Fruit fly (Drosophila melanogaster): Measurements from ENCODE around the gene Or85d.

Gene Or85d

dm6 chr3R:8552308-8552707 lies at the start of gene Or85d:
Gene Or85d (plus strand): TSS chr3R:8552608.
- TF ChIP-seq gcm (GFP tag; optimal IDR thresholded peaks at IDR 0.05): no peak

dm6 chr3R:8511258-8511657 lies 41.1 kb upstream of the Or85d start, which contains the start of gene Or85b:
Gene Or85b (minus strand): TSS chr3R:8511358.
- no peak for TF ChIP-seq seq (GFP tag; IDR thresholded peaks at IDR 0.05)
- no peak for TF ChIP-seq CG15514 (GFP tag; optimal IDR thresholded peaks at IDR 0.05)
- no peak for TF ChIP-seq chm (GFP tag; IDR thresholded peaks at IDR 0.05)
- no peak for TF ChIP-seq CG1602 (GFP tag; optimal IDR thresholded peaks at IDR 0.05)
- no peak for TF ChIP-seq Hey (tag; optimal IDR thresholded peaks at IDR 0.05)
- TF ChIP-seq chinmo (GFP tag; IDR thresholded peaks at IDR 0.05; ENCODE audit: partially characterized antibody): no peak
- TF ChIP-seq psq (GFP tag; optimal IDR thresholded peaks at IDR 0.05): no peak

- peak; percentile 10 for TF ChIP-seq Ets65A (GFP tag)
- no peak for TF ChIP-seq CG17612 (GFP tag; IDR thresholded peaks at IDR 0.05)
Observed at dm6 chr3R:8512922-8513321, 39.5 kb upstream of the Or85d start, which contains the start of gene Or85c. Gene Or85c (minus strand): TSS chr3R:8513022.

- TF ChIP-seq CG13624 (GFP tag; optimal IDR thresholded peaks at IDR 0.05) (peak; percentile 3), CG16779 (GFP tag; IDR thresholded peaks at IDR 0.05) (no peak), Doc3 (GFP tag; IDR thresholded peaks at IDR 0.05; ENCODE audit: partially characterized antibody) (no peak), Scr (GFP tag; IDR thresholded peaks at IDR 0.05; ENCODE audit: partially characterized antibody) (peak; percentile 50; the same call in 1 of the 2 replicates), CG1832 (GFP tag; optimal IDR thresholded peaks at IDR 0.05) (no peak), CG12104 (GFP tag; optimal IDR thresholded peaks at IDR 0.05) (no peak), CG12071 (GFP tag; optimal IDR thresholded peaks at IDR 0.05) (no peak), CG33557 (GFP tag; optimal IDR thresholded peaks at IDR 0.05) (no peak), fru (optimal IDR thresholded peaks at IDR 0.05) (no peak), CG3838 (GFP tag; optimal IDR thresholded peaks at IDR 0.05) (no peak), CG18476 (GFP tag; optimal IDR thresholded peaks at IDR 0.05) (no peak), CG12659 (GFP tag; optimal IDR thresholded peaks at IDR 0.05) (peak; percentile 42), Hmr (GFP tag; optimal IDR thresholded peaks at IDR 0.05) (no peak), CG2199 (GFP tag; IDR thresholded peaks at IDR 0.05) (no peak), Gsc (GFP tag; IDR thresholded peaks at IDR 0.05) (no peak), lov (optimal IDR thresholded peaks at IDR 0.05) (no peak), lov (GFP tag; IDR thresholded peaks at IDR 0.05) (no peak), Max (GFP tag; optimal IDR thresholded peaks at IDR 0.05) (no peak), lbe (GFP tag; optimal IDR thresholded peaks at IDR 0.05) (no peak), CG4328 (GFP tag; optimal IDR thresholded peaks at IDR 0.05) (no peak), CG30431 (GFP tag; optimal IDR thresholded peaks at IDR 0.05) (no peak), NC2α (GFP tag; optimal IDR thresholded peaks at IDR 0.05) (no peak), CG3281 (GFP tag; optimal IDR thresholded peaks at IDR 0.05) (no peak), phol (tag; optimal IDR thresholded peaks at IDR 0.05) (peak; percentile 53), trh (GFP tag; optimal IDR thresholded peaks at IDR 0.05) (no peak), CG34224 (GFP tag; IDR thresholded peaks at IDR 0.05; ENCODE audit: partially characterized antibody) (peak; percentile 41; the same call in 1 of the 3 replicates), CG15601 (tag; optimal IDR thresholded peaks at IDR 0.05) (no peak), zf30C (GFP tag; optimal IDR thresholded peaks at IDR 0.05) (no peak), CG18764 (GFP tag; optimal IDR thresholded peaks at IDR 0.05) (no peak), CG1792 (GFP tag; optimal IDR thresholded peaks at IDR 0.05) (no peak), zfh2 (GFP tag; optimal IDR thresholded peaks at IDR 0.05) (no peak), stwl (tag; optimal IDR thresholded peaks at IDR 0.05) (peak; percentile 91), CG31441 (GFP tag; IDR thresholded peaks at IDR 0.05) (no peak), CG14860 (GFP tag; IDR thresholded peaks at IDR 0.05; ENCODE audit: partially characterized antibody) (peak; percentile 69), gcm2 (GFP tag; optimal IDR thresholded peaks at IDR 0.05) (no peak), Sox100B (GFP tag; optimal IDR thresholded peaks at IDR 0.05) (no peak), CG2120 (GFP tag; optimal IDR thresholded peaks at IDR 0.05) (peak; percentile 20)
Observed at dm6 chr3R:8517752-8518185, 34.6 kb upstream of the Or85d start, which contains the start of gene CG11737. Gene CG11737 (plus strand): TSS chr3R:8517868.

Measured in whole organism, embryonic.